Worm (Caenorhabditis elegans) whole organism, late embryonic: ENCODE results near the gene srh-159.

Experiments used
- C08G9.2 ChIP-seq: sonication (generic microtip); optimal IDR thresholded peaks from 2 replicates; lab custom pipeline; 2016; ENCODE audit warnings: mild to moderate bottlenecking, missing genetic modification characterization, moderate library complexity, missing compliant biosample characterization
- K02D7.2 ChIP-seq: sonication (generic microtip); optimal IDR thresholded peaks from 2 replicates; lab custom pipeline; 2017; ENCODE audit warnings: mild to moderate bottlenecking, missing genetic modification characterization, missing compliant biosample characterization
- K09A11.1 ChIP-seq: sonication (generic microtip); optimal IDR thresholded peaks from 2 replicates; lab custom pipeline; 2017; ENCODE audit warnings: antibody characterized with exemption, mild to moderate bottlenecking, missing genetic modification characterization, missing compliant biosample characterization; ENCODE audit not compliant: insufficient read depth
- ahr-1 ChIP-seq: sonication (generic microtip); optimal IDR thresholded peaks from 2 replicates; lab custom pipeline; 2016; ENCODE audit warnings: missing genetic modification characterization, missing compliant biosample characterization
- ama-1 ChIP-seq: fragments of 150-350 bp; optimal IDR thresholded peaks from 2 replicates; lab custom pipeline; 2014
- ceh-14 ChIP-seq: sonication (generic microtip); optimal IDR thresholded peaks from 2 replicates; lab custom pipeline; 2016; ENCODE audit warnings: missing genotype, missing genetic modification characterization, missing compliant biosample characterization
- ceh-19 ChIP-seq: fragments of 200-800 bp; sonication (Bioruptor generic); optimal IDR thresholded peaks from 2 replicates; lab custom pipeline; 2018; ENCODE audit warnings: mild to moderate bottlenecking, missing genetic modification characterization, missing compliant biosample characterization
- ceh-2 ChIP-seq: sonication (generic microtip); optimal IDR thresholded peaks from 2 replicates; lab custom pipeline; 2016; ENCODE audit warnings: missing genotype, missing genetic modification characterization, missing compliant biosample characterization
- ceh-22 ChIP-seq: sonication (generic microtip); optimal IDR thresholded peaks from 2 replicates; lab custom pipeline; 2017; ENCODE audit warnings: missing biosample characterization, missing genetic modification characterization
- ceh-30 ChIP-seq: fragments of 150-350 bp; optimal IDR thresholded peaks from 2 replicates; lab custom pipeline; 2014; ENCODE audit warnings: missing biosample characterization, missing genetic modification characterization
- ceh-34 ChIP-seq: sonication (generic microtip); optimal IDR thresholded peaks from 2 replicates; lab custom pipeline; 2016; ENCODE audit warnings: mild to moderate bottlenecking, missing genetic modification characterization, missing compliant biosample characterization
- ceh-6 ChIP-seq: fragments of 200-800 bp; sonication (Bioruptor generic); optimal IDR thresholded peaks from 2 replicates; lab custom pipeline; 2018; ENCODE audit warnings: mild to moderate bottlenecking, missing genetic modification characterization, missing compliant biosample characterization
- ceh-9 ChIP-seq: sonication (generic microtip); optimal IDR thresholded peaks from 2 replicates; lab custom pipeline; 2016; ENCODE audit warnings: mild to moderate bottlenecking, missing genetic modification characterization, inconsistent platforms, missing compliant biosample characterization
- che-1 ChIP-seq: sonication (generic microtip); optimal IDR thresholded peaks from 2 replicates; lab custom pipeline; 2016; ENCODE audit warnings: mild to moderate bottlenecking, missing genetic modification characterization, missing compliant biosample characterization
- elt-4 ChIP-seq: sonication (generic microtip); optimal IDR thresholded peaks from 2 replicates; lab custom pipeline; 2016; ENCODE audit warnings: missing genetic modification characterization, missing compliant biosample characterization
- fax-1 ChIP-seq: sonication (generic microtip); optimal IDR thresholded peaks from 2 replicates; lab custom pipeline; 2016; ENCODE audit warnings: missing genotype, missing genetic modification characterization, missing compliant biosample characterization
- fkh-10 ChIP-seq: fragments of 150-350 bp; optimal IDR thresholded peaks from 2 replicates; lab custom pipeline; 2014; ENCODE audit warnings: missing biosample characterization, missing genetic modification reagents, missing genetic modification characterization
- lin-11 ChIP-seq: fragments of 200-800 bp; sonication (Bioruptor generic); optimal IDR thresholded peaks from 2 replicates; lab custom pipeline; 2018; ENCODE audit warnings: mild to moderate bottlenecking, missing genetic modification characterization, missing compliant biosample characterization
- madf-2 ChIP-seq: sonication (generic microtip); optimal IDR thresholded peaks from 2 replicates; lab custom pipeline; 2017; ENCODE audit warnings: missing genetic modification characterization, missing compliant biosample characterization
- nfya-1 ChIP-seq: sonication (generic microtip); optimal IDR thresholded peaks from 2 replicates; lab custom pipeline; 2017; ENCODE audit warnings: missing genetic modification characterization, mild to moderate bottlenecking, missing compliant biosample characterization, antibody characterized with exemption, moderate library complexity
- nhr-11 ChIP-seq: fragments of 150-350 bp; optimal IDR thresholded peaks from 2 replicates; lab custom pipeline; 2014; ENCODE audit warnings: missing biosample characterization, missing genetic modification characterization
- nhr-232 ChIP-seq: sonication (generic microtip); optimal IDR thresholded peaks from 2 replicates; lab custom pipeline; 2016; ENCODE audit warnings: missing genetic modification characterization, missing compliant biosample characterization
- odd-2 ChIP-seq: sonication (generic microtip); optimal IDR thresholded peaks from 2 replicates; lab custom pipeline; 2017; ENCODE audit warnings: antibody characterized with exemption, mild to moderate bottlenecking, missing genetic modification characterization, missing compliant biosample characterization
- pag-3 ChIP-seq: sonication (generic microtip); optimal IDR thresholded peaks from 2 replicates; lab custom pipeline; 2016; ENCODE audit warnings: missing compliant biosample characterization, missing genetic modification characterization, borderline replicate concordance
- pat-9 ChIP-seq: fragments of 200-800 bp; sonication (Bioruptor generic); optimal IDR thresholded peaks from 2 replicates; lab custom pipeline; 2018; ENCODE audit warnings: mild to moderate bottlenecking, missing genetic modification characterization, moderate library complexity, missing compliant biosample characterization
- pha-2 ChIP-seq: sonication (generic microtip); optimal IDR thresholded peaks from 2 replicates; lab custom pipeline; 2017; ENCODE audit warnings: mild to moderate bottlenecking, missing genetic modification characterization, missing compliant biosample characterization
- pqm-1 ChIP-seq: sonication (generic microtip); optimal IDR thresholded peaks from 2 replicates; lab custom pipeline; 2016; ENCODE audit warnings: missing genetic modification characterization, missing compliant biosample characterization
- pros-1 ChIP-seq: fragments of 150-350 bp; optimal IDR thresholded peaks from 2 replicates; lab custom pipeline; 2014; ENCODE audit warnings: missing biosample characterization, missing genetic modification reagents, missing genetic modification characterization
- ref-2 ChIP-seq: sonication (generic microtip); optimal IDR thresholded peaks from 2 replicates; lab custom pipeline; 2016; ENCODE audit warnings: missing genetic modification characterization, missing compliant biosample characterization
- rnt-1 ChIP-seq: sonication (generic microtip); optimal IDR thresholded peaks from 2 replicates; lab custom pipeline; 2016; ENCODE audit warnings: missing genetic modification characterization, missing compliant biosample characterization
- sdc-2 ChIP-seq: sonication (generic microtip); optimal IDR thresholded peaks from 2 replicates; lab custom pipeline; 2016; ENCODE audit warnings: missing genotype, missing genetic modification characterization, missing compliant biosample characterization
- sox-2 ChIP-seq: fragments of 200-800 bp; sonication (Bioruptor generic); IDR thresholded peaks from 2 replicates; pipeline ENCODE4 v1.3.6; 2022; ENCODE audit warnings: missing genetic modification reagents, missing genetic modification characterization, missing compliant biosample characterization
- syd-9 ChIP-seq: sonication (generic microtip); optimal IDR thresholded peaks from 2 replicates; lab custom pipeline; 2016; ENCODE audit warnings: mild to moderate bottlenecking, missing genetic modification characterization, moderate library complexity, missing compliant biosample characterization
- tbx-7 ChIP-seq: sonication (generic microtip); optimal IDR thresholded peaks from 2 replicates; lab custom pipeline; 2016; ENCODE audit warnings: missing genotype, missing genetic modification characterization, missing compliant biosample characterization
- ttx-3 ChIP-seq: sonication (generic microtip); optimal IDR thresholded peaks from 2 replicates; lab custom pipeline; 2016; ENCODE audit warnings: missing genetic modification reagents, missing genetic modification characterization, missing compliant biosample characterization
- unc-3 ChIP-seq, 2 experiments: fragments of 200-800 bp in 1 of 2; sonication (Bioruptor generic) in 1 of 2; sonication (generic microtip) in 1 of 2; conservative IDR thresholded peaks in 1 of 2; optimal IDR thresholded peaks in 1 of 2; 2 replicates each; pipeline versions ENCODE4 v1.3.6 to Lab custom; 2016 to 2022; ENCODE audit warnings: missing compliant biosample characterization in 2 of 2, missing genetic modification characterization in 2 of 2, missing genetic modification reagents in 1 of 2
- unc-86 ChIP-seq: sonication (generic microtip); optimal IDR thresholded peaks from 2 replicates; lab custom pipeline; 2016; ENCODE audit warnings: missing genetic modification characterization, missing compliant biosample characterization

srh-159 gene

ce11 chrV:17170822-17171221 is 11.3 kb upstream of the srh-159 start, which contains the start of gene srw-51:
Gene srw-51 (minus strand): TSS chrV:17170922.
- TF ChIP-seq ahr-1 (tag; lab: Kevin White, UChicago) (no peak), pros-1 (tag; lab: Kevin White, UChicago) (no peak), tbx-7 (tag; lab: Kevin White, UChicago) (no peak), sox-2 (GFP tag; lab: Robert Waterston, UW) (no peak), pqm-1 (tag; lab: Kevin White, UChicago) (no peak), rnt-1 (tag; lab: Kevin White, UChicago) (no peak)

ce11 chrV:17171551-17171950 is 10.6 kb upstream of the srh-159 start, which contains the start of gene srbc-26:
Gene srbc-26 (plus strand): TSS chrV:17171851.
- TF ChIP-seq pag-3 (tag; lab: Kevin White, UChicago) (no peak), ceh-34 (tag; lab: Kevin White, UChicago) (no peak), madf-2 (tag; lab: Kevin White, UChicago) (no peak), ceh-22 (tag; lab: Kevin White, UChicago) (no peak), ahr-1 (tag; lab: Kevin White, UChicago) (no peak), pat-9 (tag; lab: Kevin White, UChicago) (no peak), ref-2 (no peak), sdc-2 (tag; lab: Kevin White, UChicago) (no peak), syd-9 (tag; lab: Kevin White, UChicago) (no peak), pqm-1 (tag; lab: Kevin White, UChicago) (no peak), che-1 (tag; lab: Kevin White, UChicago) (no peak), lin-11 (tag; lab: Kevin White, UChicago) (no peak), K09A11.1 (tag; lab: Kevin White, UChicago) (no peak)
- TF ChIP-seq, all 69 proteins: peak for 0

- TF ChIP-seq K02D7.2 (tag; lab: Kevin White, UChicago) = no peak
- no peak for TF ChIP-seq nfya-1 (tag; lab: Kevin White, UChicago)
- TF ChIP-seq ceh-19 (GFP tag; lab: Kevin White, UChicago) = no peak
- no peak for TF ChIP-seq C08G9.2 (tag; lab: Kevin White, UChicago)
- no peak for TF ChIP-seq lin-11 (tag; lab: Kevin White, UChicago)
- no peak for TF ChIP-seq ttx-3 (tag; lab: Kevin White, UChicago)
- TF ChIP-seq nhr-11 (tag; lab: Kevin White, UChicago) = no peak
- no peak for TF ChIP-seq ceh-14 (tag; lab: Kevin White, UChicago)
- no peak for TF ChIP-seq ceh-9 (tag; lab: Kevin White, UChicago)
- no peak for TF ChIP-seq pha-2 (tag; lab: Kevin White, UChicago)
- TF ChIP-seq fkh-10 (GFP tag; lab: Kevin White, UChicago) = no peak
- TF ChIP-seq ceh-34 (tag; lab: Kevin White, UChicago) = no peak
- no peak for TF ChIP-seq ceh-22 (tag; lab: Kevin White, UChicago)
- no peak for TF ChIP-seq K09A11.1 (tag; lab: Kevin White, UChicago)
- no peak for TF ChIP-seq fax-1
- TF ChIP-seq sox-2 (GFP tag; lab: Robert Waterston, UW) = no peak
- TF ChIP-seq ceh-2 = no peak
- TF ChIP-seq unc-3 (GFP tag; conservative IDR thresholded peaks at IDR 0.05; lab: Robert Waterston, UW) = no peak
- no peak for TF ChIP-seq unc-3 (tag; optimal IDR thresholded peaks at IDR 0.05; lab: Kevin White, UChicago)
- no peak for TF ChIP-seq elt-4 (tag; lab: Kevin White, UChicago)
- no peak for TF ChIP-seq madf-2 (tag; lab: Kevin White, UChicago)
Observed at ce11 chrV:17173738-17174137, 8.4 kb upstream of the srh-159 start, which contains the start of gene srbc-25. Gene srbc-25 (plus strand): TSS chrV:17174038.

ce11 chrV:17177967-17178366 is 4.2 kb upstream of the srh-159 start, which contains the start of gene srsx-1:
Gene srsx-1 (minus strand): TSS chrV:17178067.
- no peak for TF ChIP-seq ceh-9 (tag; lab: Kevin White, UChicago)
- no peak for TF ChIP-seq pat-9 (tag; lab: Kevin White, UChicago)
- no peak for TF ChIP-seq pros-1 (tag; lab: Kevin White, UChicago)
- no peak for TF ChIP-seq pag-3 (tag; lab: Kevin White, UChicago)
- no peak for TF ChIP-seq odd-2
- TF ChIP-seq ceh-6 = no peak
- TF ChIP-seq ceh-2 = no peak
- no peak for TF ChIP-seq unc-86 (tag; lab: Kevin White, UChicago)
- no peak for TF ChIP-seq sox-2 (GFP tag; lab: Robert Waterston, UW)
- TF ChIP-seq ama-1 = no peak
- no peak for TF ChIP-seq ceh-30
- TF ChIP-seq C08G9.2 (tag; lab: Kevin White, UChicago) = no peak
- TF ChIP-seq fkh-10 (GFP tag; lab: Kevin White, UChicago) = no peak
- no peak for TF ChIP-seq nhr-232 (tag; lab: Kevin White, UChicago)
